Fruit fly (Drosophila melanogaster) whole organism, embryonic: ENCODE data around the gene pxb.

ENCODE experiments used
- Blimp-1 ChIP-seq: fragments of 200-800 bp; sonication (Bioruptor generic); optimal IDR thresholded peaks from 3 replicates; lab custom pipeline; 2018; ENCODE audit warnings: missing biosample characterization, missing genetic modification characterization, mild to moderate bottlenecking, moderate library complexity, missing genetic modification reagents
- CG11723 ChIP-seq: fragments of 200-800 bp; sonication (Bioruptor generic); optimal IDR thresholded peaks from 2 replicates; lab custom pipeline; 2017; ENCODE audit warnings: missing biosample characterization, mild to moderate bottlenecking, missing genetic modification characterization
- CG13123 ChIP-seq: fragments of 200-800 bp; sonication (Bioruptor generic); optimal IDR thresholded peaks from 2 replicates; lab custom pipeline; 2016; ENCODE audit warnings: missing biosample characterization, missing genetic modification characterization
- CG14667 ChIP-seq: fragments of 200-800 bp; sonication (Bioruptor generic); IDR thresholded peaks from 2 replicates; pipeline ENCODE4 v1.3.6; 2022; ENCODE audit warnings: missing biosample characterization, missing genetic modification characterization
- CG14860 ChIP-seq: fragments of 200-800 bp; sonication (Bioruptor generic); IDR thresholded peaks from 3 replicates; pipeline ENCODE4 v1.3.6; 2022; ENCODE audit warnings: missing biosample characterization, missing genetic modification characterization; ENCODE audit not compliant: partially characterized antibody
- CG15479 ChIP-seq: fragments of 200-800 bp; sonication (Bioruptor generic); optimal IDR thresholded peaks from 3 replicates; lab custom pipeline; 2019; ENCODE audit warnings: missing biosample characterization, mild to moderate bottlenecking, missing genetic modification characterization, moderate library complexity
- CG1792 ChIP-seq: fragments of 200-800 bp; sonication (Bioruptor generic); optimal IDR thresholded peaks from 2 replicates; lab custom pipeline; 2016; ENCODE audit warnings: missing biosample characterization, missing genetic modification characterization
- CG2889 ChIP-seq: fragments of 200-800 bp; sonication (Bioruptor generic); IDR thresholded peaks from 3 replicates; pipeline ENCODE4 v1.3.6; 2022; ENCODE audit warnings: missing biosample characterization, missing genetic modification characterization
- CG31365 ChIP-seq: fragments of 200-800 bp; sonication (Bioruptor generic); optimal IDR thresholded peaks from 2 replicates; lab custom pipeline; 2018; ENCODE audit warnings: missing biosample characterization, mild to moderate bottlenecking, missing genetic modification characterization
- CG31388 ChIP-seq: fragments of 200-800 bp; sonication (Bioruptor generic); optimal IDR thresholded peaks from 2 replicates; lab custom pipeline; 2016; ENCODE audit warnings: missing biosample characterization, missing genetic modification characterization
- CG42726 ChIP-seq: fragments of 200-800 bp; sonication (Bioruptor generic); IDR thresholded peaks from 2 replicates; pipeline ENCODE4 v1.3.6; 2022; ENCODE audit warnings: missing biosample characterization, missing genetic modification characterization; ENCODE audit not compliant: partially characterized antibody
- CG6654 ChIP-seq: fragments of 200-800 bp; sonication (Bioruptor generic); optimal IDR thresholded peaks from 2 replicates; lab custom pipeline; 2017; ENCODE audit warnings: missing biosample characterization, mild to moderate bottlenecking, missing genetic modification characterization
- CG7271 ChIP-seq: fragments of 200-800 bp; sonication (Bioruptor generic); optimal IDR thresholded peaks from 2 replicates; lab custom pipeline; 2018; ENCODE audit warnings: missing biosample characterization, mild to moderate bottlenecking, missing genetic modification characterization, moderate library complexity
- CG7372 ChIP-seq: fragments of 200-800 bp; sonication (Bioruptor generic); IDR thresholded peaks from 2 replicates; pipeline ENCODE4 v1.3.6; 2022; ENCODE audit warnings: missing biosample characterization, missing genetic modification characterization
- CG7556 ChIP-seq: fragments of 200-800 bp; sonication (Bioruptor generic); optimal IDR thresholded peaks from 2 replicates; lab custom pipeline; 2017; ENCODE audit warnings: missing biosample characterization, mild to moderate bottlenecking, missing genetic modification characterization
- CG7786 ChIP-seq: fragments of 200-800 bp; sonication (Bioruptor generic); optimal IDR thresholded peaks from 2 replicates; lab custom pipeline; 2016; ENCODE audit warnings: missing biosample characterization, missing genetic modification characterization
- CG8944 ChIP-seq: fragments of 200-800 bp; sonication (Bioruptor generic); optimal IDR thresholded peaks from 3 replicates; lab custom pipeline; 2016; ENCODE audit warnings: missing biosample characterization, missing genetic modification characterization
- CG9727 ChIP-seq: fragments of 200-800 bp; sonication (Bioruptor generic); optimal IDR thresholded peaks from 3 replicates; lab custom pipeline; 2017; ENCODE audit warnings: missing biosample characterization, mild to moderate bottlenecking, missing genetic modification characterization
- D ChIP-seq, 2 experiments: fragments of 200-800 bp in 1 of 2; fragments of >200 bp in 1 of 2; sonication (Bioruptor generic) in 1 of 2; optimal IDR thresholded peaks; 2 replicates in 1 of 2; 3 replicates in 1 of 2; lab custom pipeline; 2017; ENCODE audit warnings: mild to moderate bottlenecking in 1 of 2, missing biosample characterization in 1 of 2, missing genetic modification characterization in 1 of 2, missing genetic modification reagents in 1 of 2
- Dek ChIP-seq: fragments of 200-800 bp; sonication (Bioruptor generic); optimal IDR thresholded peaks from 3 replicates; lab custom pipeline; 2019; ENCODE audit warnings: missing biosample characterization, mild to moderate bottlenecking, missing genetic modification characterization, moderate library complexity
- Dfd ChIP-seq, 2 experiments: fragments of >200 bp; optimal IDR thresholded peaks; 2 replicates each; lab custom pipeline; 2017; ENCODE audit warnings: missing biosample characterization in 2 of 2, missing genetic modification characterization in 2 of 2
- Dip2 ChIP-seq: fragments of 200-800 bp; sonication (Bioruptor generic); IDR thresholded peaks from 2 replicates; pipeline ENCODE4 v1.3.6; 2022; ENCODE audit warnings: missing biosample characterization, missing genetic modification characterization
- Eip74EF ChIP-seq, 2 experiments: fragments of 200-800 bp in 1 of 2; fragments of >200 bp in 1 of 2; sonication (Bioruptor generic) in 1 of 2; optimal IDR thresholded peaks; 2 replicates each; lab custom pipeline; 2017 to 2019; ENCODE audit warnings: missing biosample characterization in 2 of 2, missing genetic modification characterization in 2 of 2, mild to moderate bottlenecking in 1 of 2, moderate library complexity in 1 of 2
- Mrtf ChIP-seq: fragments of 200-800 bp; sonication (Bioruptor generic); IDR thresholded peaks from 3 replicates; pipeline ENCODE4 v1.3.6; 2022; ENCODE audit warnings: missing biosample characterization, missing genetic modification characterization
- Nf-YB ChIP-seq: fragments of 200-800 bp; sonication (Bioruptor generic); optimal IDR thresholded peaks from 3 replicates; lab custom pipeline; 2019; ENCODE audit warnings: missing biosample characterization, mild to moderate bottlenecking, missing genetic modification characterization, moderate library complexity
- Nf-YC ChIP-seq: fragments of 200-800 bp; optimal IDR thresholded peaks from 3 replicates; lab custom pipeline; 2019; ENCODE audit warnings: missing biosample characterization, mild to moderate bottlenecking, missing genetic modification characterization, moderate library complexity
- Ptx1 ChIP-seq: fragments of 200-800 bp; sonication (Bioruptor generic); IDR thresholded peaks from 2 replicates; pipeline ENCODE4 v1.3.6; 2022; ENCODE audit warnings: missing biosample characterization, missing genetic modification characterization
- Usf ChIP-seq: fragments of 200-800 bp; sonication (Bioruptor generic); optimal IDR thresholded peaks from 2 replicates; lab custom pipeline; 2017; ENCODE audit warnings: missing genotype, missing biosample characterization, missing genetic modification characterization
- Xrp1 ChIP-seq: fragments of 200-800 bp; sonication (Bioruptor generic); IDR thresholded peaks from 2 replicates; pipeline ENCODE4 v1.3.6; 2022; ENCODE audit warnings: missing biosample characterization, missing genetic modification characterization
- amos ChIP-seq: fragments of 200-800 bp; sonication (Bioruptor generic); IDR thresholded peaks from 2 replicates; pipeline ENCODE4 v1.3.6; 2022; ENCODE audit warnings: missing biosample characterization, missing genetic modification characterization; ENCODE audit not compliant: partially characterized antibody
- bbx ChIP-seq: fragments of 200-800 bp; sonication (Bioruptor generic); IDR thresholded peaks from 2 replicates; pipeline ENCODE4 v1.3.6; 2022; ENCODE audit warnings: missing biosample characterization, missing genetic modification characterization; ENCODE audit not compliant: partially characterized antibody
- croc ChIP-seq: fragments of 200-800 bp; sonication (Bioruptor generic); conservative IDR thresholded peaks from 3 replicates; pipeline ENCODE4 v1.3.6; 2022; ENCODE audit warnings: missing biosample characterization, missing genetic modification characterization
- da ChIP-seq: fragments of 200-800 bp; sonication (Bioruptor generic); optimal IDR thresholded peaks from 2 replicates; lab custom pipeline; 2016; ENCODE audit warnings: missing biosample characterization, missing genetic modification characterization
- gcm ChIP-seq: fragments of 200-800 bp; sonication (Bioruptor generic); optimal IDR thresholded peaks from 2 replicates; lab custom pipeline; 2019; ENCODE audit warnings: missing biosample characterization, mild to moderate bottlenecking, missing genetic modification characterization, moderate library complexity
- gsb ChIP-seq: fragments of 200-800 bp; sonication (Bioruptor generic); IDR thresholded peaks from 2 replicates; pipeline ENCODE4 v1.3.6; 2022; ENCODE audit warnings: missing biosample characterization, missing genetic modification characterization
- h ChIP-seq: fragments of >200 bp; optimal IDR thresholded peaks from 2 replicates; lab custom pipeline; 2017
- jumu ChIP-seq: fragments of 200-800 bp; sonication (Bioruptor generic); optimal IDR thresholded peaks from 3 replicates; lab custom pipeline; 2016; ENCODE audit warnings: missing biosample characterization, missing genetic modification characterization
- odd ChIP-seq: fragments of 200-800 bp; sonication (Bioruptor generic); optimal IDR thresholded peaks from 2 replicates; lab custom pipeline; 2017; ENCODE audit warnings: missing biosample characterization, mild to moderate bottlenecking, missing genetic modification characterization
- pnt ChIP-seq: fragments of 200-800 bp; sonication (Bioruptor generic); optimal IDR thresholded peaks from 3 replicates; lab custom pipeline; 2016; ENCODE audit warnings: missing biosample characterization, missing genetic modification characterization
- pzg ChIP-seq: fragments of 200-800 bp; sonication (Bioruptor generic); optimal IDR thresholded peaks from 3 replicates; lab custom pipeline; 2018; ENCODE audit warnings: missing biosample characterization, mild to moderate bottlenecking, missing genetic modification characterization, moderate library complexity
- sisA ChIP-seq: fragments of 200-800 bp; sonication (Bioruptor generic); IDR thresholded peaks from 2 replicates; pipeline ENCODE4 v1.3.6; 2022; ENCODE audit warnings: missing biosample characterization, missing genetic modification characterization
- so ChIP-seq: fragments of 200-800 bp; sonication (Bioruptor generic); IDR thresholded peaks from 3 replicates; pipeline ENCODE4 v1.3.6; 2022; ENCODE audit warnings: missing biosample characterization, missing genetic modification characterization
- sug ChIP-seq: fragments of 200-800 bp; optimal IDR thresholded peaks from 2 replicates; lab custom pipeline; 2019; ENCODE audit warnings: missing biosample characterization, mild to moderate bottlenecking, missing genetic modification characterization, moderate library complexity
- tap ChIP-seq: fragments of 200-800 bp; optimal IDR thresholded peaks from 3 replicates; lab custom pipeline; 2019; ENCODE audit warnings: missing biosample characterization, mild to moderate bottlenecking, missing genetic modification characterization, moderate library complexity
- tio ChIP-seq: fragments of 200-800 bp; sonication (Bioruptor generic); optimal IDR thresholded peaks from 2 replicates; lab custom pipeline; 2017; ENCODE audit warnings: missing biosample characterization, missing genetic modification characterization, inconsistent platforms
- vnd ChIP-seq: fragments of 200-800 bp; sonication (Bioruptor generic); IDR thresholded peaks from 3 replicates; pipeline ENCODE4 v1.3.6; 2022; ENCODE audit warnings: missing biosample characterization, missing genetic modification characterization; ENCODE audit not compliant: partially characterized antibody
- yki ChIP-seq: fragments of >200 bp; optimal IDR thresholded peaks from 3 replicates; lab custom pipeline; 2018
- zf30C ChIP-seq: fragments of 200-800 bp; sonication (Bioruptor generic); optimal IDR thresholded peaks from 3 replicates; lab custom pipeline; 2018; ENCODE audit warnings: missing biosample characterization, mild to moderate bottlenecking, missing genetic modification characterization
- zfh2 ChIP-seq: fragments of 200-800 bp; sonication (Bioruptor generic); optimal IDR thresholded peaks from 2 replicates; lab custom pipeline; 2016; ENCODE audit warnings: missing biosample characterization, missing genetic modification characterization

The pxb gene

DNA sequence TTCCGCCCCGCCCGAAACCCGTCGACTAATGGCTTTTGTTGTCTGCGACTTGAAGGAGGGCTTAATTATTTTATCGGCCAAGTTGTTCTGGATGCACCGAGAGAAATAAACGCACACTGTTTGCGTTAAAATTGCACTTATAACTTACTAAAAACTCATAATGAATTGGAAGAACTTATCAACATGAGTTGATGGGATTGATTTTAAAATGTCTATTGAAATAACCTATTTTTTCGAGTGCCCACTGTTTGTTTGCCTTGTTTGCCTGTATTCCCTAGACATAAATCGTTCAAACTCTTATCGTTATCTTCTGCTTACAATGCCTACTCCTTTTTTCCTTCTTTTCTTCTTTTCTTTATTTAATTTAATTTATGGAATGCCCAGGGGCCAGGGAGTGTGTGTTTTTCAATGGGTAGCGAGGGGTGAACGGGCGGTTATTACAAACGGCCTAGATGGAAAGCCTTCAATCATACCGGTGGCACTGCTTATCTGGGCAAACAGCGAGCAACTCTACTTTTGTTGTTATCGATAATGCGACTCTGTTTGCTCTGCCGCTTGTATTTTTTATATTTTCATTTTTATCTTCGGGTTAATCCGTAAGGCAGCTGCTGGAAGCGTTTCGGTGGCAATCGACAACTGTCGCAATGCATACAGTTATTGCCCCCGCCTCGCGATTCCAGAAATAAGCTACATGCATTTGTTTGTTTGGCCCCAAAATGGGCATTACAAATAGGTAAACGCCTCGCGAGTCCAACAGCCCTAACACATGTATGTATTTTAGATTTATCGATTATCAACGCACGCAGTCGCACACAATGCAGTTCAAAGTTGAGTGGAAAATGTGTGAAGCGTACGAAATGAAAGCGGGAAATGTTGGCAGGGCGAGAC is 10.4 kb downstream of the pxb start (continued):
- TF ChIP-seq Ptx1 (GFP tag; lab: Robert Waterston, UW) (peak; percentile 65), pnt (GFP tag; lab: Kevin White, UChicago) (peak; percentile 64), CG14667 (GFP tag; lab: Robert Waterston, UW) (no peak), vnd (GFP tag; lab: Robert Waterston, UW) (no peak), Mrtf (GFP tag; lab: Robert Waterston, UW) (peak; percentile 21; the same call in 1 of the 3 replicates), CG14860 (no peak), CG7556 (GFP tag; lab: Kevin White, UChicago) (peak; percentile 69), Dfd (GFP tag; optimal IDR thresholded peaks at IDR 0.05; lab: Kevin White, UChicago) (no peak), Nf-YC (tag; lab: Kevin White, UChicago) (no peak), Eip74EF (GFP tag; optimal IDR thresholded peaks at IDR 0.05; lab: Kevin White, UChicago) (peak in 1 of 2 experiments; percentile 33), Usf (GFP tag; lab: Kevin White, UChicago) (no peak), h (lab: Kevin White, UChicago) (no peak), da (GFP tag; lab: Kevin White, UChicago) (no peak), CG31365 (no peak), jumu (GFP tag; lab: Kevin White, UChicago) (peak; percentile 14), CG7372 (no peak), tap (tag; lab: Kevin White, UChicago) (peak; percentile 2), Dek (tag; lab: Kevin White, UChicago) (peak; percentile 4), CG11723 (peak; percentile 24), croc (GFP tag; lab: Robert Waterston, UW) (peak; percentile 18; the same call in 1 of the 3 replicates), Nf-YB (GFP tag; lab: Kevin White, UChicago) (no peak), CG6654 (GFP tag; lab: Kevin White, UChicago) (no peak), yki (lab: Kevin White, UChicago) (no peak), Dip2 (no peak), CG7786 (GFP tag; lab: Kevin White, UChicago) (no peak), CG2889 (GFP tag; lab: Robert Waterston, UW) (no peak), odd (GFP tag; lab: Kevin White, UChicago) (peak; percentile 46), CG8944 (GFP tag; lab: Kevin White, UChicago) (no peak), CG1792 (GFP tag; lab: Kevin White, UChicago) (no peak), CG9727 (GFP tag; lab: Kevin White, UChicago) (peak; percentile 33), CG7271 (tag; lab: Kevin White, UChicago) (no peak), Xrp1 (GFP tag; lab: Robert Waterston, UW) (peak; percentile 75), CG13123 (GFP tag; lab: Kevin White, UChicago) (no peak), amos (GFP tag; lab: Robert Waterston, UW) (no peak), CG42726 (GFP tag; lab: Robert Waterston, UW) (no peak), CG31388 (GFP tag; lab: Kevin White, UChicago) (no peak), sug (no peak), sisA (peak; percentile 48), zfh2 (GFP tag; lab: Kevin White, UChicago) (no peak), so (GFP tag; lab: Robert Waterston, UW) (no peak), CG15479 (GFP tag; lab: Kevin White, UChicago) (no peak), gcm (GFP tag; lab: Kevin White, UChicago) (peak; percentile 10), bbx (GFP tag; lab: Robert Waterston, UW) (no peak), D (optimal IDR thresholded peaks at IDR 0.05; lab: Kevin White, UChicago) (no peak), D (GFP tag; optimal IDR thresholded peaks at IDR 0.05; lab: Kevin White, UChicago) (peak; percentile 0), Blimp-1 (GFP tag; lab: Kevin White, UChicago) (peak; percentile 58), pzg (GFP tag; lab: Kevin White, UChicago) (no peak), zf30C (GFP tag; lab: Kevin White, UChicago) (peak; percentile 30), gsb (GFP tag; lab: Robert Waterston, UW) (no peak), tio (GFP tag; lab: Kevin White, UChicago) (peak; percentile 53)
